Worm (Caenorhabditis elegans) whole organism, late embryonic: ENCODE measurements around the gene C01G5.7.

Experiments
- K02D7.2 ChIP-seq: sonication (generic microtip); optimal IDR thresholded peaks from 2 replicates; lab custom pipeline; 2017; ENCODE audit warnings: mild to moderate bottlenecking, missing genetic modification characterization, missing compliant biosample characterization
- ceh-18 ChIP-seq: sonication (generic microtip); optimal IDR thresholded peaks from 2 replicates; lab custom pipeline; 2016; ENCODE audit warnings: missing genetic modification characterization, missing compliant biosample characterization
- ceh-19 ChIP-seq: fragments of 200-800 bp; sonication (Bioruptor generic); optimal IDR thresholded peaks from 2 replicates; lab custom pipeline; 2018; ENCODE audit warnings: mild to moderate bottlenecking, missing genetic modification characterization, missing compliant biosample characterization
- ceh-31 ChIP-seq: sonication (generic microtip); optimal IDR thresholded peaks from 2 replicates; lab custom pipeline; 2016; ENCODE audit warnings: missing genetic modification characterization, missing compliant biosample characterization
- ceh-34 ChIP-seq: sonication (generic microtip); optimal IDR thresholded peaks from 2 replicates; lab custom pipeline; 2016; ENCODE audit warnings: mild to moderate bottlenecking, missing genetic modification characterization, missing compliant biosample characterization
- ceh-45 ChIP-seq: fragments of 200-800 bp; sonication (Bioruptor generic); IDR thresholded peaks from 2 replicates; pipeline ENCODE4 v1.3.6; 2022; ENCODE audit warnings: missing genetic modification reagents, missing genetic modification characterization, missing compliant biosample characterization
- ceh-48 ChIP-seq: sonication (generic microtip); optimal IDR thresholded peaks from 2 replicates; lab custom pipeline; 2016; ENCODE audit warnings: missing genetic modification characterization, inconsistent platforms, missing compliant biosample characterization
- ceh-6 ChIP-seq: fragments of 200-800 bp; sonication (Bioruptor generic); optimal IDR thresholded peaks from 2 replicates; lab custom pipeline; 2018; ENCODE audit warnings: mild to moderate bottlenecking, missing genetic modification characterization, missing compliant biosample characterization
- che-1 ChIP-seq: sonication (generic microtip); optimal IDR thresholded peaks from 2 replicates; lab custom pipeline; 2016; ENCODE audit warnings: mild to moderate bottlenecking, missing genetic modification characterization, missing compliant biosample characterization
- dve-1 ChIP-seq: sonication (generic microtip); optimal IDR thresholded peaks from 2 replicates; lab custom pipeline; 2017; ENCODE audit warnings: antibody characterized with exemption, mild to moderate bottlenecking, missing genetic modification characterization, missing compliant biosample characterization
- ets-4 ChIP-seq: sonication (generic microtip); optimal IDR thresholded peaks from 2 replicates; lab custom pipeline; 2016; ENCODE audit warnings: missing genetic modification characterization, missing compliant biosample characterization
- eyg-1 ChIP-seq: sonication (generic microtip); optimal IDR thresholded peaks from 2 replicates; lab custom pipeline; 2016; ENCODE audit warnings: missing genotype, missing genetic modification characterization, missing compliant biosample characterization
- fkh-10 ChIP-seq: fragments of 150-350 bp; optimal IDR thresholded peaks from 2 replicates; lab custom pipeline; 2014; ENCODE audit warnings: missing biosample characterization, missing genetic modification reagents, missing genetic modification characterization
- fkh-6 ChIP-seq: sonication (generic microtip); optimal IDR thresholded peaks from 2 replicates; lab custom pipeline; 2016; ENCODE audit warnings: missing genetic modification characterization, missing compliant biosample characterization
- gmeb-2 ChIP-seq: sonication (generic microtip); optimal IDR thresholded peaks from 2 replicates; lab custom pipeline; 2016; ENCODE audit warnings: missing genetic modification characterization, inconsistent platforms, missing compliant biosample characterization
- hlh-8 ChIP-seq: sonication (generic microtip); optimal IDR thresholded peaks from 2 replicates; lab custom pipeline; 2016; ENCODE audit warnings: missing genotype, missing genetic modification characterization, missing compliant biosample characterization
- lim-6 ChIP-seq: sonication (generic microtip); optimal IDR thresholded peaks from 2 replicates; lab custom pipeline; 2016; ENCODE audit warnings: missing genetic modification characterization, missing compliant biosample characterization
- madf-2 ChIP-seq: sonication (generic microtip); optimal IDR thresholded peaks from 2 replicates; lab custom pipeline; 2017; ENCODE audit warnings: missing genetic modification characterization, missing compliant biosample characterization
- nfya-1 ChIP-seq: sonication (generic microtip); optimal IDR thresholded peaks from 2 replicates; lab custom pipeline; 2017; ENCODE audit warnings: missing genetic modification characterization, mild to moderate bottlenecking, missing compliant biosample characterization, antibody characterized with exemption, moderate library complexity
- nhr-11 ChIP-seq: fragments of 150-350 bp; optimal IDR thresholded peaks from 2 replicates; lab custom pipeline; 2014; ENCODE audit warnings: missing biosample characterization, missing genetic modification characterization
- npax-4 ChIP-seq: sonication (generic microtip); optimal IDR thresholded peaks from 2 replicates; lab custom pipeline; 2016; ENCODE audit warnings: missing genetic modification characterization, missing compliant biosample characterization
- odd-2 ChIP-seq: sonication (generic microtip); optimal IDR thresholded peaks from 2 replicates; lab custom pipeline; 2017; ENCODE audit warnings: antibody characterized with exemption, mild to moderate bottlenecking, missing genetic modification characterization, missing compliant biosample characterization
- pag-3 ChIP-seq: sonication (generic microtip); optimal IDR thresholded peaks from 2 replicates; lab custom pipeline; 2016; ENCODE audit warnings: missing compliant biosample characterization, missing genetic modification characterization, borderline replicate concordance
- pat-9 ChIP-seq: fragments of 200-800 bp; sonication (Bioruptor generic); optimal IDR thresholded peaks from 2 replicates; lab custom pipeline; 2018; ENCODE audit warnings: mild to moderate bottlenecking, missing genetic modification characterization, moderate library complexity, missing compliant biosample characterization
- pax-1 ChIP-seq: fragments of 150-350 bp; optimal IDR thresholded peaks from 2 replicates; lab custom pipeline; 2014; ENCODE audit warnings: missing biosample characterization, missing genetic modification characterization
- pha-2 ChIP-seq: sonication (generic microtip); optimal IDR thresholded peaks from 2 replicates; lab custom pipeline; 2017; ENCODE audit warnings: mild to moderate bottlenecking, missing genetic modification characterization, missing compliant biosample characterization
- pha-4 ChIP-seq: fragments of 150-350 bp; optimal IDR thresholded peaks from 2 replicates; lab custom pipeline; 2018; ENCODE audit warnings: missing biosample characterization, missing genetic modification reagents, missing genetic modification characterization
- pros-1 ChIP-seq: fragments of 150-350 bp; optimal IDR thresholded peaks from 2 replicates; lab custom pipeline; 2014; ENCODE audit warnings: missing biosample characterization, missing genetic modification reagents, missing genetic modification characterization
- sdc-2 ChIP-seq: sonication (generic microtip); optimal IDR thresholded peaks from 2 replicates; lab custom pipeline; 2016; ENCODE audit warnings: missing genotype, missing genetic modification characterization, missing compliant biosample characterization
- sox-2 ChIP-seq: fragments of 200-800 bp; sonication (Bioruptor generic); IDR thresholded peaks from 2 replicates; pipeline ENCODE4 v1.3.6; 2022; ENCODE audit warnings: missing genetic modification reagents, missing genetic modification characterization, missing compliant biosample characterization
- sox-4 ChIP-seq: sonication (generic microtip); optimal IDR thresholded peaks from 2 replicates; lab custom pipeline; 2017; ENCODE audit warnings: mild to moderate bottlenecking, missing genetic modification characterization, inconsistent platforms, missing compliant biosample characterization
- syd-9 ChIP-seq: sonication (generic microtip); optimal IDR thresholded peaks from 2 replicates; lab custom pipeline; 2016; ENCODE audit warnings: mild to moderate bottlenecking, missing genetic modification characterization, moderate library complexity, missing compliant biosample characterization
- tbx-2 ChIP-seq: sonication (generic microtip); optimal IDR thresholded peaks from 2 replicates; lab custom pipeline; 2016; ENCODE audit warnings: missing genetic modification characterization, missing compliant biosample characterization
- tbx-7 ChIP-seq: sonication (generic microtip); optimal IDR thresholded peaks from 2 replicates; lab custom pipeline; 2016; ENCODE audit warnings: missing genotype, missing genetic modification characterization, missing compliant biosample characterization
- ttx-3 ChIP-seq: sonication (generic microtip); optimal IDR thresholded peaks from 2 replicates; lab custom pipeline; 2016; ENCODE audit warnings: missing genetic modification reagents, missing genetic modification characterization, missing compliant biosample characterization
- unc-42 ChIP-seq: sonication (generic microtip); optimal IDR thresholded peaks from 2 replicates; lab custom pipeline; 2016; ENCODE audit warnings: missing genotype, missing genetic modification characterization, missing compliant biosample characterization
- unc-55 ChIP-seq: sonication (generic microtip); optimal IDR thresholded peaks from 2 replicates; lab custom pipeline; 2017; ENCODE audit warnings: missing biosample characterization, missing genetic modification reagents, missing genetic modification characterization
- zip-5 ChIP-seq: sonication (generic microtip); optimal IDR thresholded peaks from 2 replicates; lab custom pipeline; 2016; ENCODE audit warnings: missing genetic modification characterization, missing compliant biosample characterization
- ztf-16 ChIP-seq: sonication (generic microtip); optimal IDR thresholded peaks from 2 replicates; lab custom pipeline; 2017; ENCODE audit warnings: missing genetic modification characterization, missing compliant biosample characterization

Gene C01G5.7

ce11 chrIV:6517859-6518258, at the start of gene C01G5.7:
Gene C01G5.7 (plus strand): TSS chrIV:6518159.
- no peak for TF ChIP-seq dve-1 (tag; lab: Kevin White, UChicago)
- no peak for TF ChIP-seq nhr-11 (tag; lab: Kevin White, UChicago)
- no peak for TF ChIP-seq ceh-45 (GFP tag; lab: Robert Waterston, UW)
- TF ChIP-seq ceh-6 = no peak
- TF ChIP-seq pha-2 (tag; lab: Kevin White, UChicago) = no peak
- no peak for TF ChIP-seq che-1 (tag; lab: Kevin White, UChicago)
- no peak for TF ChIP-seq ceh-18 (tag; lab: Kevin White, UChicago)
- TF ChIP-seq eyg-1 (tag; lab: Kevin White, UChicago) = no peak
- TF ChIP-seq sox-4 = no peak
- TF ChIP-seq ztf-16 (tag; lab: Kevin White, UChicago) = no peak
- TF ChIP-seq fkh-6 (tag; lab: Kevin White, UChicago) = no peak
- TF ChIP-seq ets-4 (tag; lab: Kevin White, UChicago) = no peak
- no peak for TF ChIP-seq pat-9 (tag; lab: Kevin White, UChicago)
- no peak for TF ChIP-seq K02D7.2 (tag; lab: Kevin White, UChicago)
- no peak for TF ChIP-seq ttx-3 (tag; lab: Kevin White, UChicago)
- TF ChIP-seq pros-1 (tag; lab: Kevin White, UChicago) = no peak
- TF ChIP-seq zip-5 (tag; lab: Kevin White, UChicago) = no peak
- TF ChIP-seq unc-55 (GFP tag; lab: Kevin White, UChicago) = no peak

- TF ChIP-seq syd-9 (tag; lab: Kevin White, UChicago) (no peak), gmeb-2 (tag; lab: Kevin White, UChicago) (no peak), odd-2 (no peak), sdc-2 (tag; lab: Kevin White, UChicago) (no peak), npax-4 (no peak), sox-2 (GFP tag; lab: Robert Waterston, UW) (no peak), pha-4 (tag; lab: Kevin White, UChicago) (no peak)
Observed at ce11 chrIV:6471216-6471615, 46.7 kb upstream of the C01G5.7 start, which contains the start of gene tmed-13. Gene tmed-13 (minus strand): TSS chrIV:6471384.

- no peak for TF ChIP-seq ttx-3 (tag; lab: Kevin White, UChicago)
- TF ChIP-seq hlh-8 (tag; lab: Kevin White, UChicago) = no peak
- no peak for TF ChIP-seq sdc-2 (tag; lab: Kevin White, UChicago)
- no peak for TF ChIP-seq dve-1 (tag; lab: Kevin White, UChicago)
- no peak for TF ChIP-seq ceh-19
- TF ChIP-seq tbx-2 (tag; lab: Kevin White, UChicago) = no peak
- no peak for TF ChIP-seq madf-2
- no peak for TF ChIP-seq ceh-45 (GFP tag; lab: Robert Waterston, UW)
- no peak for TF ChIP-seq fkh-10 (GFP tag; lab: Kevin White, UChicago)
- TF ChIP-seq pha-2 (tag; lab: Kevin White, UChicago) = no peak
- TF ChIP-seq pha-4 (tag; lab: Kevin White, UChicago) = no peak
- no peak for TF ChIP-seq unc-42 (tag; lab: Kevin White, UChicago)
Observed at ce11 chrIV:6473140-6473539, 44.8 kb upstream of the C01G5.7 start, which contains the start of gene Y73B6BL.27. Gene Y73B6BL.27 (minus strand): TSS chrIV:6473240.

- TF ChIP-seq ceh-48 (tag; lab: Kevin White, UChicago) = peak; percentile 66
- no peak for TF ChIP-seq ztf-16 (tag; lab: Kevin White, UChicago)
- no peak for TF ChIP-seq sdc-2 (tag; lab: Kevin White, UChicago)
- TF ChIP-seq pax-1 = peak; percentile 73
- peak; percentile 68 for TF ChIP-seq nfya-1
- TF ChIP-seq ceh-34 (tag; lab: Kevin White, UChicago) = peak; percentile 41
- TF ChIP-seq syd-9 (tag; lab: Kevin White, UChicago) = no peak
- no peak for TF ChIP-seq ceh-19
- TF ChIP-seq tbx-7 (tag; lab: Kevin White, UChicago) = no peak
- TF ChIP-seq fkh-6 (tag; lab: Kevin White, UChicago) = no peak
- no peak for TF ChIP-seq pha-4 (tag; lab: Kevin White, UChicago)
- TF ChIP-seq unc-42 (tag; lab: Kevin White, UChicago) = peak; percentile 43
- no peak for TF ChIP-seq pag-3 (tag; lab: Kevin White, UChicago)
- peak; percentile 20 for TF ChIP-seq dve-1 (tag; lab: Kevin White, UChicago)
- no peak for TF ChIP-seq lim-6 (tag; lab: Kevin White, UChicago)
- peak; percentile 91 for TF ChIP-seq unc-55 (GFP tag; lab: Kevin White, UChicago)
- peak; percentile 51 for TF ChIP-seq ceh-31 (tag; lab: Kevin White, UChicago)
- peak; percentile 60 for TF ChIP-seq tbx-2 (tag; lab: Kevin White, UChicago)
Observed at ce11 chrIV:6474751-6475150, 43.2 kb upstream of the C01G5.7 start.
